Worm (Caenorhabditis elegans) whole organism, L2 larva: ENCODE measurements around the gene T14B1.1.

Source experiments
- C34F6.9 ChIP-seq: fragments of 150-350 bp; optimal IDR thresholded peaks from 2 replicates; lab custom pipeline; 2014; ENCODE audit warnings: missing biosample characterization, missing genetic modification characterization
- R02D3.7 ChIP-seq: fragments of 150-350 bp; optimal IDR thresholded peaks from 2 replicates; lab custom pipeline; 2014; ENCODE audit warnings: missing biosample characterization, missing genetic modification characterization
- ZK546.5 ChIP-seq: sonication (generic microtip); optimal IDR thresholded peaks from 2 replicates; lab custom pipeline; 2017; ENCODE audit warnings: missing biosample characterization, missing genetic modification characterization
- aly-2 ChIP-seq: fragments of 150-350 bp; optimal IDR thresholded peaks from 2 replicates; lab custom pipeline; 2014; ENCODE audit warnings: missing biosample characterization, missing genetic modification characterization
- ama-1 ChIP-seq: fragments of 150-350 bp; optimal IDR thresholded peaks from 2 replicates; lab custom pipeline; 2018; ENCODE audit warnings: inconsistent platforms
- blmp-1 ChIP-seq: sonication (generic microtip); optimal IDR thresholded peaks from 2 replicates; lab custom pipeline; 2017; ENCODE audit warnings: missing genetic modification characterization, mild to moderate bottlenecking, missing compliant biosample characterization, antibody characterized with exemption, moderate library complexity; ENCODE audit not compliant: insufficient read depth
- ceh-82 ChIP-seq: fragments of 150-350 bp; optimal IDR thresholded peaks from 2 replicates; lab custom pipeline; 2014; ENCODE audit warnings: missing biosample characterization, missing genetic modification characterization
- egl-27 ChIP-seq: sonication (generic microtip); optimal IDR thresholded peaks from 3 replicates; lab custom pipeline; 2017; ENCODE audit warnings: missing biosample characterization, missing genetic modification reagents, missing genetic modification characterization
- elt-1 ChIP-seq: fragments of 150-350 bp; optimal IDR thresholded peaks from 2 replicates; lab custom pipeline; 2014; ENCODE audit warnings: missing biosample characterization, missing genetic modification characterization
- fos-1 ChIP-seq: fragments of 150-350 bp; optimal IDR thresholded peaks from 2 replicates; lab custom pipeline; 2014; ENCODE audit warnings: missing biosample characterization, missing genetic modification characterization
- lin-11 ChIP-seq: fragments of 150-350 bp; sonication (generic microtip); optimal IDR thresholded peaks from 2 replicates; lab custom pipeline; 2014; ENCODE audit warnings: missing biosample characterization, missing genetic modification characterization, inconsistent platforms, mixed read lengths
- lin-13 ChIP-seq: fragments of 150-350 bp; optimal IDR thresholded peaks from 2 replicates; lab custom pipeline; 2014; ENCODE audit warnings: missing biosample characterization, missing genetic modification reagents, missing genetic modification characterization
- lin-39 ChIP-seq: fragments of 150-350 bp; optimal IDR thresholded peaks from 2 replicates; lab custom pipeline; 2014; ENCODE audit warnings: missing biosample characterization, missing genetic modification reagents, missing genetic modification characterization
- mab-5 ChIP-seq: fragments of 150-350 bp; optimal IDR thresholded peaks from 2 replicates; lab custom pipeline; 2014; ENCODE audit warnings: missing biosample characterization, missing genetic modification characterization
- mbf-1 ChIP-seq: sonication (generic microtip); optimal IDR thresholded peaks from 2 replicates; lab custom pipeline; 2017; ENCODE audit warnings: missing biosample characterization, missing genetic modification characterization
- mdl-1 ChIP-seq, 2 experiments: fragments of 150-350 bp in 1 of 2; sonication (generic microtip) in 1 of 2; optimal IDR thresholded peaks; 2 replicates each; lab custom pipeline; 2017; ENCODE audit warnings: missing biosample characterization in 2 of 2, missing genetic modification characterization in 2 of 2
- nhr-11 ChIP-seq: fragments of 150-350 bp; optimal IDR thresholded peaks from 2 replicates; lab custom pipeline; 2014; ENCODE audit warnings: missing biosample characterization, missing genetic modification characterization
- nhr-129 ChIP-seq: fragments of 150-350 bp; optimal IDR thresholded peaks from 2 replicates; lab custom pipeline; 2014; ENCODE audit warnings: missing biosample characterization, missing genetic modification characterization
- nhr-21 ChIP-seq: fragments of 150-350 bp; optimal IDR thresholded peaks from 2 replicates; lab custom pipeline; 2014; ENCODE audit warnings: missing biosample characterization, missing genetic modification characterization
- nhr-25 ChIP-seq: fragments of 150-350 bp; sonication (generic microtip); optimal IDR thresholded peaks from 3 replicates; lab custom pipeline; 2014; ENCODE audit warnings: missing biosample characterization, missing genetic modification characterization
- nhr-6 ChIP-seq: fragments of 150-350 bp; optimal IDR thresholded peaks from 2 replicates; lab custom pipeline; 2014; ENCODE audit warnings: missing biosample characterization, missing genetic modification characterization
- peb-1 ChIP-seq: fragments of 150-350 bp; optimal IDR thresholded peaks from 2 replicates; lab custom pipeline; 2014; ENCODE audit warnings: missing biosample characterization, missing genetic modification characterization
- sem-4 ChIP-seq: fragments of 150-350 bp; optimal IDR thresholded peaks from 2 replicates; lab custom pipeline; 2014; ENCODE audit warnings: missing biosample characterization, missing genetic modification reagents, missing genetic modification characterization
- skn-1 ChIP-seq: sonication (generic microtip); optimal IDR thresholded peaks from 2 replicates; lab custom pipeline; 2017; ENCODE audit warnings: missing biosample characterization, missing genetic modification characterization
- sma-3 ChIP-seq: sonication (generic microtip); optimal IDR thresholded peaks from 2 replicates; lab custom pipeline; 2016; ENCODE audit warnings: missing genetic modification reagents, missing genetic modification characterization, missing compliant biosample characterization
- sma-9 ChIP-seq, 2 experiments: fragments of 150-350 bp in 1 of 2; sonication (generic microtip) in 1 of 2; optimal IDR thresholded peaks; 2 replicates each; lab custom pipeline; 2014 to 2016; ENCODE audit warnings: missing genetic modification characterization in 2 of 2, mild to moderate bottlenecking in 1 of 2, missing biosample characterization in 1 of 2, missing compliant biosample characterization in 1 of 2, missing genetic modification reagents in 1 of 2, moderate library complexity in 1 of 2
- snpc-4 ChIP-seq: fragments of 150-350 bp; optimal IDR thresholded peaks from 2 replicates; lab custom pipeline; 2014; ENCODE audit warnings: missing biosample characterization, missing genetic modification characterization
- unc-39 ChIP-seq: fragments of 150-350 bp; optimal IDR thresholded peaks from 2 replicates; lab custom pipeline; 2014; ENCODE audit warnings: missing biosample characterization, missing genetic modification characterization
- unc-55 ChIP-seq: fragments of 150-350 bp; sonication (generic microtip); optimal IDR thresholded peaks from 3 replicates; lab custom pipeline; 2014; ENCODE audit warnings: missing biosample characterization, missing genetic modification reagents, missing genetic modification characterization
- zag-1 ChIP-seq: fragments of 150-350 bp; optimal IDR thresholded peaks from 2 replicates; lab custom pipeline; 2014; ENCODE audit warnings: missing biosample characterization, missing genetic modification characterization
- ztf-1 ChIP-seq: fragments of 200-800 bp; sonication (Bioruptor generic); conservative IDR thresholded peaks from 2 replicates; pipeline ENCODE4 v1.3.6; 2022; ENCODE audit warnings: missing genetic modification characterization, missing compliant biosample characterization
- ztf-11 ChIP-seq: sonication (generic microtip); optimal IDR thresholded peaks from 2 replicates; lab custom pipeline; 2017; ENCODE audit warnings: missing biosample characterization, missing genetic modification characterization
- ztf-4 ChIP-seq: fragments of 150-350 bp; optimal IDR thresholded peaks from 2 replicates; lab custom pipeline; 2014; ENCODE audit warnings: missing biosample characterization, missing genetic modification characterization

The T14B1.1 gene

ce11 chrX:9706084-9706483 is 37.6 kb upstream of the T14B1.1 start, which contains the start of gene F15G9.1:
TSS of gene F15G9.1 (plus strand) at chrX:9706384.
- TF ChIP-seq ztf-4 (no peak), lin-11 (tag; lab: Kevin White, UChicago) (no peak), elt-1 (tag; lab: Kevin White, UChicago) (no peak), ceh-82 (tag; lab: Kevin White, UChicago) (no peak), unc-55 (GFP tag; lab: Kevin White, UChicago) (no peak), nhr-11 (no peak), ztf-11 (no peak), aly-2 (tag; lab: Kevin White, UChicago) (no peak), ama-1 (lab: Kevin White, UChicago) (no peak), lin-13 (GFP tag; lab: Kevin White, UChicago) (no peak)
- TF ChIP-seq, all 48 proteins: peak for 0

- TF ChIP-seq sma-9 (GFP tag; optimal IDR thresholded peaks at IDR 0.05; lab: Kevin White, UChicago) (peak; percentile 56), sma-9 (tag; optimal IDR thresholded peaks at IDR 0.05; lab: Kevin White, UChicago) (no peak), zag-1 (tag; lab: Kevin White, UChicago) (peak; percentile 16), unc-55 (GFP tag; lab: Kevin White, UChicago) (peak; percentile 85), R02D3.7 (no peak), C34F6.9 (tag; lab: Kevin White, UChicago) (peak; percentile 42), fos-1 (tag; lab: Kevin White, UChicago) (peak; percentile 13), nhr-129 (peak; percentile 67), blmp-1 (tag; lab: Kevin White, UChicago) (no peak), lin-39 (tag; lab: Kevin White, UChicago) (peak; percentile 60), peb-1 (no peak)
These were observed 36.9 kb upstream of the T14B1.1 start for ce11 chrX:9705257-9706035.

- TF ChIP-seq sma-3 (GFP tag; lab: Kevin White, UChicago): no peak
- no peak for TF ChIP-seq ztf-1 (GFP tag; lab: Robert Waterston, UW)
- peak; percentile 16 for TF ChIP-seq mab-5
- TF ChIP-seq ZK546.5 (tag; lab: Kevin White, UChicago): no peak
- no peak for TF ChIP-seq snpc-4
- no peak for TF ChIP-seq aly-2 (tag; lab: Kevin White, UChicago)
- TF ChIP-seq lin-13 (GFP tag; lab: Kevin White, UChicago): no peak
These were observed 34.3 kb upstream of the T14B1.1 start for ce11 chrX:9702790-9703189.

- TF ChIP-seq sem-4 (tag; lab: Kevin White, UChicago) (no peak), mdl-1 (tag; optimal IDR thresholded peaks at IDR 0.05; lab: Kevin White, UChicago) (no peak), nhr-129 (no peak), nhr-21 (no peak), snpc-4 (no peak), ama-1 (lab: Kevin White, UChicago) (no peak), sma-9 (GFP tag; optimal IDR thresholded peaks at IDR 0.05; lab: Kevin White, UChicago) (no peak), sma-9 (tag; optimal IDR thresholded peaks at IDR 0.05; lab: Kevin White, UChicago) (no peak), lin-13 (GFP tag; lab: Kevin White, UChicago) (no peak), mbf-1 (no peak), aly-2 (tag; lab: Kevin White, UChicago) (no peak), nhr-25 (tag; lab: Kevin White, UChicago) (no peak), skn-1 (tag; lab: Kevin White, UChicago) (no peak), sma-3 (GFP tag; lab: Kevin White, UChicago) (no peak), C34F6.9 (tag; lab: Kevin White, UChicago) (no peak), unc-39 (tag; lab: Kevin White, UChicago) (no peak), nhr-6 (tag; lab: Kevin White, UChicago) (no peak)
These were observed 29.8 kb upstream of the T14B1.1 start, which contains the start of gene dyf-7 for ce11 chrX:9698359-9698758. TSS of gene dyf-7 (plus strand) at chrX:9698659.

- TF ChIP-seq nhr-6 (tag; lab: Kevin White, UChicago): no peak
- no peak for TF ChIP-seq egl-27 (tag; lab: Kevin White, UChicago)
- TF ChIP-seq peb-1: no peak
- no peak for TF ChIP-seq mab-5
- TF ChIP-seq snpc-4: no peak
- TF ChIP-seq aly-2 (tag; lab: Kevin White, UChicago): no peak
- no peak for TF ChIP-seq lin-39 (tag; lab: Kevin White, UChicago)
- no peak for TF ChIP-seq sma-9 (GFP tag; optimal IDR thresholded peaks at IDR 0.05; lab: Kevin White, UChicago)
- no peak for TF ChIP-seq sma-9 (tag; optimal IDR thresholded peaks at IDR 0.05; lab: Kevin White, UChicago)
These were observed 29.1 kb upstream of the T14B1.1 start for ce11 chrX:9697655-9698054.
